Worm (Caenorhabditis elegans): ENCODE data around the gene ZK899.1.

ce11 chrX:9449330-9449729 lies 2.9 kb downstream of the ZK899.1 start, which contains the start of gene ZK899.7:
- TF ChIP-seq R02D3.7 (tag; optimal IDR thresholded peaks at IDR 0.05) (no peak), ama-1 (optimal IDR thresholded peaks at IDR 0.05) (no peak), snpc-4 (tag; optimal IDR thresholded peaks at IDR 0.05) (no peak)
